Fruit fly (Drosophila melanogaster) whole organism, pupa: ENCODE results near the gene ATPsynepsilonL.

ENCODE experiments used
- CG10348 ChIP-seq: fragments of 200-800 bp; sonication (Bioruptor generic); IDR thresholded peaks from 2 replicates; pipeline ENCODE4 v1.3.6; 2022; ENCODE audit warnings: missing biosample characterization, missing genetic modification characterization
- CG12605 ChIP-seq: fragments of 200-800 bp; sonication (Bioruptor generic); IDR thresholded peaks from 2 replicates; pipeline ENCODE4 v1.3.6; 2022; ENCODE audit warnings: missing biosample characterization, missing genetic modification characterization
- CG13204 ChIP-seq: fragments of 200-800 bp; sonication (Bioruptor generic); optimal IDR thresholded peaks from 2 replicates; lab custom pipeline; 2018; ENCODE audit warnings: missing biosample characterization, mild to moderate bottlenecking, missing genetic modification characterization, moderate library complexity
- CG14655 ChIP-seq: fragments of 200-800 bp; sonication (Bioruptor generic); optimal IDR thresholded peaks from 3 replicates; lab custom pipeline; 2017; ENCODE audit warnings: mild to moderate bottlenecking, missing biosample characterization, missing genetic modification reagents, missing genetic modification characterization
- CG15710 ChIP-seq: fragments of 200-800 bp; sonication (Bioruptor generic); optimal IDR thresholded peaks from 2 replicates; lab custom pipeline; 2018; ENCODE audit warnings: missing biosample characterization, mild to moderate bottlenecking, missing genetic modification characterization, moderate library complexity
- CG17806 ChIP-seq: fragments of 200-800 bp; sonication (Bioruptor generic); optimal IDR thresholded peaks from 2 replicates; lab custom pipeline; 2018; ENCODE audit warnings: missing biosample characterization, mild to moderate bottlenecking, missing genetic modification characterization, moderate library complexity
- CG32121 ChIP-seq: fragments of 200-800 bp; sonication (Bioruptor generic); IDR thresholded peaks from 2 replicates; pipeline ENCODE4 v1.3.6; 2022; ENCODE audit warnings: missing biosample characterization, missing genetic modification characterization
- CG34367 ChIP-seq: fragments of 200-800 bp; sonication (Bioruptor generic); optimal IDR thresholded peaks from 2 replicates; lab custom pipeline; 2018; ENCODE audit warnings: missing biosample characterization, mild to moderate bottlenecking, missing genetic modification characterization
- CG4496 ChIP-seq: fragments of 200-800 bp; sonication (Bioruptor generic); IDR thresholded peaks from 3 replicates; pipeline ENCODE4 v1.3.6; 2022; ENCODE audit warnings: missing biosample characterization, missing genetic modification characterization
- CG8159 ChIP-seq: fragments of 200-800 bp; sonication (Bioruptor generic); optimal IDR thresholded peaks from 3 replicates; lab custom pipeline; 2018; ENCODE audit warnings: missing biosample characterization, mild to moderate bottlenecking, missing genetic modification characterization, moderate library complexity
- CG8301 ChIP-seq: fragments of 200-800 bp; sonication (Bioruptor generic); optimal IDR thresholded peaks from 2 replicates; lab custom pipeline; 2018; ENCODE audit warnings: missing biosample characterization, mild to moderate bottlenecking, missing genetic modification characterization
- CG9948 ChIP-seq: fragments of 200-800 bp; sonication (Bioruptor generic); optimal IDR thresholded peaks from 2 replicates; lab custom pipeline; 2018; ENCODE audit warnings: missing biosample characterization, mild to moderate bottlenecking, missing genetic modification characterization, moderate library complexity
- D1 ChIP-seq: fragments of 200-800 bp; sonication (Bioruptor generic); optimal IDR thresholded peaks from 2 replicates; lab custom pipeline; 2018; ENCODE audit warnings: missing biosample characterization, mild to moderate bottlenecking, missing genetic modification characterization, moderate library complexity
- EcR ChIP-seq: fragments of 200-800 bp; sonication (Bioruptor generic); optimal IDR thresholded peaks from 3 replicates; lab custom pipeline; 2019; ENCODE audit warnings: missing biosample characterization, missing genetic modification characterization, mild to moderate bottlenecking, moderate library complexity, missing genetic modification reagents
- Ets98B ChIP-seq: fragments of 200-800 bp; sonication (Bioruptor generic); IDR thresholded peaks from 2 replicates; pipeline ENCODE4 v1.3.6; 2022; ENCODE audit warnings: missing biosample characterization, missing genetic modification characterization
- Pif1A ChIP-seq: fragments of 200-800 bp; sonication (Bioruptor generic); optimal IDR thresholded peaks from 3 replicates; lab custom pipeline; 2016; ENCODE audit warnings: missing biosample characterization, missing genetic modification characterization
- Pif1B ChIP-seq: fragments of 200-800 bp; sonication (Bioruptor generic); optimal IDR thresholded peaks from 3 replicates; lab custom pipeline; 2016; ENCODE audit warnings: missing biosample characterization, missing genetic modification characterization
- Snoo ChIP-seq: fragments of 200-800 bp; sonication (Bioruptor generic); optimal IDR thresholded peaks from 3 replicates; lab custom pipeline; 2017; ENCODE audit warnings: missing biosample characterization, mild to moderate bottlenecking, missing genetic modification characterization, inconsistent platforms
- fd96Ca ChIP-seq: fragments of 200-800 bp; sonication (Bioruptor generic); IDR thresholded peaks from 3 replicates; pipeline ENCODE4 v1.3.6; 2022; ENCODE audit warnings: missing biosample characterization, missing genetic modification characterization
- gl ChIP-seq: fragments of 200-800 bp; sonication (Bioruptor generic); optimal IDR thresholded peaks from 2 replicates; lab custom pipeline; 2018; ENCODE audit warnings: missing biosample characterization, mild to moderate bottlenecking, missing genetic modification characterization
- rn ChIP-seq: fragments of 200-800 bp; sonication (Bioruptor generic); IDR thresholded peaks from 2 replicates; pipeline ENCODE4 v1.3.6; 2022; ENCODE audit warnings: missing biosample characterization, missing genetic modification characterization

The ATPsynepsilonL gene

DNA sequence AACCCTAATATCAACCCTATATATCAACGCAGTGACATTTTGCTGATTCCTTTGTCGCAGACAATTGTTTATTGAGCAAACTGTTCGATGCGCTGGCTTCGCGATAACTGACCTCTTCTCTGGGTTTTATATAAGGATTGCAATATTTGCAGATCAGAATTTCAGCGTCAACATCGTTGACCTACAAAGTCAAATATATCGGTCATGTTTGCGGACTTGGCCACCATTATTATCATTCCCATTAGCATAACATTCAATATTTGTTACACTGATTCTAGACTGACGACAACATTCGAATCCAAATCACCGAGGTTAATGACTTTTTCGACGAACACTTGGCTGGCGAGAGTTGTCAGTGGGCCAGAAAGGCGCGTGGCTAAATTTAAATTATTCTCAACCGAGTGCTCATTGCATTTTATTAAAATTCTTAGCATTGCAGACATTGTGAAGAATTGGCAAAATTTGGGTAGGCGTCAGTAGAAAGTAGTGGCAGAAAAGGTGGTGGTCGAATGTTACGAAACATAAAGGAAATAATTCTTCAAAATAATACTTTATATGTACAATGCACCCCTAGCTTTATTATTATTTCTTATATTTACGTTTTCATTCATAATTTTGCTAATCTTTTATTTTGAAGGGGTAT is 47.7 kb downstream of the ATPsynepsilonL start:
- TF ChIP-seq EcR (GFP tag; lab: Kevin White, UChicago) (peak; percentile 73), CG8301 (no peak)

DNA sequence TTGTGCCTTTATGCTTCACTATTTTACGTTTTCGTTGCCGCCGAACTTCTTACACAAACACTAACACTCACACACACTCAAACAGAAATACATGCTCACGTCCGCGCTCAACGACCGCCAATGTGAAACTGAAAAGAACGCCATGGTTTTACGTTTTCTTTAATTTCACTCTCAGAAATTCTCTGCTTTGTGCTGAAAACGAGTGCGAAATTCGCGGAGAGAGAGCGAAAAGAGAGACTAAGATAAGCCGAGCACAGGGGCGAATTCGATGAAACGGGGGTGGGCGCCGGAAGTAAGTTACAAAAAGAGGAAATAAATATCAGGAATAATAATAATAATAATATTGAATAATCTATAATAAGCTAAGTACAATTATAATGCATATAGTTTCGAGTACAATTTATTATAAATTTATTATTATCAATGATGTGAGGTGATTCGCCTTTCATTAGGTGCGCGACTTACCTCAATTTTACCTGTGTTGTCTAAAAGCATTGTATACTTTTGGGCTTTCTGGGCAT is 48.8 kb downstream of the ATPsynepsilonL start, which contains the start of gene Best1:
TSS of gene Best1 (minus strand) at position 132 of the 521 bp plus-strand sequence.
- TF ChIP-seq gl (tag; lab: Kevin White, UChicago) (peak; percentile 79), CG14655 (GFP tag; lab: Kevin White, UChicago) (peak; percentile 90), EcR (GFP tag; lab: Kevin White, UChicago) (peak; percentile 83), Ets98B (GFP tag; lab: Robert Waterston, UW) (peak; percentile 95), CG10348 (GFP tag; lab: Robert Waterston, UW) (peak; percentile 59), CG13204 (GFP tag; lab: Kevin White, UChicago) (peak; percentile 77), Pif1B (GFP tag; lab: Kevin White, UChicago) (peak; percentile 95), CG15710 (tag; lab: Kevin White, UChicago) (peak; percentile 86), CG9948 (tag; lab: Kevin White, UChicago) (peak; percentile 86), CG12605 (GFP tag; lab: Robert Waterston, UW) (peak; percentile 86), CG8159 (tag; lab: Kevin White, UChicago) (peak; percentile 91), fd96Ca (peak; percentile 94), CG8301 (peak; percentile 90), CG34367 (tag; lab: Kevin White, UChicago) (peak; percentile 81), Snoo (tag; lab: Kevin White, UChicago) (peak; percentile 93), CG4496 (GFP tag; lab: Robert Waterston, UW) (peak; percentile 95), rn (peak; percentile 67; the same call in 1 of the 2 replicates), CG17806 (tag; lab: Kevin White, UChicago) (peak; percentile 90), D1 (tag; lab: Kevin White, UChicago) (peak; percentile 94), CG32121 (GFP tag; lab: Robert Waterston, UW) (peak; percentile 95), Pif1A (GFP tag; lab: Kevin White, UChicago) (peak; percentile 93)
